Worm (Caenorhabditis elegans) whole organism, L4 larva: ENCODE data around the gene clec-264.

ENCODE experiments used
- T20F7.1 ChIP-seq: fragments of 200-800 bp; sonication (Bioruptor generic); optimal IDR thresholded peaks from 2 replicates; lab custom pipeline; 2018; ENCODE audit warnings: mild to moderate bottlenecking, missing genetic modification characterization, missing compliant biosample characterization
- aha-1 ChIP-seq: fragments of 150-350 bp; peaks from one replicate; lab custom pipeline; 2014; ENCODE audit warnings: missing biosample characterization, missing genetic modification characterization
- arid-1 ChIP-seq: fragments of 200-800 bp; sonication (Bioruptor generic); conservative IDR thresholded peaks from 2 replicates; pipeline ENCODE4 v1.3.6; 2022; ENCODE audit warnings: missing genetic modification reagents, missing genetic modification characterization, missing compliant biosample characterization
- ceh-28 ChIP-seq: fragments of 150-350 bp; optimal IDR thresholded peaks from 2 replicates; lab custom pipeline; 2014; ENCODE audit warnings: missing biosample characterization, missing genetic modification reagents, missing genetic modification characterization
- ceh-32 ChIP-seq: sonication (generic microtip); optimal IDR thresholded peaks from 2 replicates; lab custom pipeline; 2016; ENCODE audit warnings: mild to moderate bottlenecking, missing genetic modification characterization, missing compliant biosample characterization; ENCODE audit not compliant: poor library complexity
- ceh-44 ChIP-seq: fragments of 200-800 bp; sonication (Bioruptor generic); IDR thresholded peaks from 2 replicates; pipeline ENCODE4 v1.3.6; 2022; ENCODE audit warnings: missing genetic modification reagents, missing genetic modification characterization, missing compliant biosample characterization
- ces-1 ChIP-seq: fragments of 150-350 bp; sonication (generic microtip); optimal IDR thresholded peaks from 4 replicates; lab custom pipeline; 2014; ENCODE audit warnings: missing biosample characterization, missing genetic modification reagents, missing genetic modification characterization
- ctbp-1 ChIP-seq: fragments of 200-800 bp; sonication (Bioruptor generic); IDR thresholded peaks from 2 replicates; pipeline ENCODE4 v1.3.6; 2022; ENCODE audit warnings: missing genetic modification reagents, missing genetic modification characterization, missing compliant biosample characterization
- daf-12 ChIP-seq: fragments of 150-350 bp; optimal IDR thresholded peaks from 2 replicates; lab custom pipeline; 2014; ENCODE audit warnings: missing biosample characterization, missing genetic modification reagents, missing genetic modification characterization
- daf-16 ChIP-seq, 3 experiments: sonication (generic microtip); optimal IDR thresholded peaks; 2 replicates each; lab custom pipeline; 2016 to 2017; ENCODE audit warnings: missing genetic modification characterization in 3 of 3, missing genetic modification reagents in 3 of 3, mild to moderate bottlenecking in 2 of 3, missing compliant biosample characterization in 2 of 3, missing biosample characterization in 1 of 3, moderate library complexity in 1 of 3
- dmd-9 ChIP-seq: fragments of 200-800 bp; sonication (Bioruptor generic); IDR thresholded peaks from 2 replicates; pipeline ENCODE4 v1.3.6; 2022; ENCODE audit warnings: missing genetic modification reagents, missing genetic modification characterization, missing compliant biosample characterization
- dpl-1 ChIP-seq: fragments of 150-350 bp; optimal IDR thresholded peaks from 2 replicates; lab custom pipeline; 2014; ENCODE audit warnings: missing biosample characterization, missing genetic modification reagents, missing genetic modification characterization
- duxl-1 ChIP-seq: sonication (generic microtip); optimal IDR thresholded peaks from 2 replicates; lab custom pipeline; 2016; ENCODE audit warnings: mild to moderate bottlenecking, missing genetic modification characterization, moderate library complexity, missing compliant biosample characterization; ENCODE audit not compliant: poor library complexity
- egl-43 ChIP-seq: fragments of 200-800 bp; sonication (Bioruptor generic); IDR thresholded peaks from 2 replicates; pipeline ENCODE4 v1.3.6; 2022; ENCODE audit warnings: missing genetic modification reagents, missing genetic modification characterization, missing compliant biosample characterization
- fkh-10 ChIP-seq: fragments of 150-350 bp; optimal IDR thresholded peaks from 2 replicates; lab custom pipeline; 2014; ENCODE audit warnings: missing biosample characterization, missing genetic modification reagents, missing genetic modification characterization
- fos-1 ChIP-seq: fragments of 150-350 bp; optimal IDR thresholded peaks from 2 replicates; lab custom pipeline; 2014; ENCODE audit warnings: missing biosample characterization, missing genetic modification characterization
- hif-1 ChIP-seq, 2 experiments: sonication (generic microtip); optimal IDR thresholded peaks; 2 replicates each; lab custom pipeline; 2016 to 2017; ENCODE audit warnings: missing compliant biosample characterization in 2 of 2, missing genetic modification characterization in 2 of 2, missing genetic modification reagents in 2 of 2, missing genotype in 2 of 2, mild to moderate bottlenecking in 1 of 2
- hlh-30 ChIP-seq: sonication (generic microtip); optimal IDR thresholded peaks from 2 replicates; lab custom pipeline; 2017; ENCODE audit warnings: antibody characterized with exemption, mild to moderate bottlenecking, missing genetic modification characterization, missing compliant biosample characterization; ENCODE audit not compliant: insufficient read depth
- hmg-1.1 ChIP-seq: fragments of 200-800 bp; sonication (Bioruptor generic); IDR thresholded peaks from 2 replicates; pipeline ENCODE4 v1.3.6; 2022; ENCODE audit warnings: missing genetic modification reagents, missing genetic modification characterization, missing compliant biosample characterization
- jun-1 ChIP-seq: fragments of 150-350 bp; optimal IDR thresholded peaks from 2 replicates; lab custom pipeline; 2014; ENCODE audit warnings: missing biosample characterization, missing genetic modification reagents, missing genetic modification characterization
- lim-7 ChIP-seq: fragments of 200-800 bp; sonication (Bioruptor generic); IDR thresholded peaks from 2 replicates; pipeline ENCODE4 v1.3.6; 2022; ENCODE audit warnings: missing genetic modification characterization, missing compliant biosample characterization
- lin-15B ChIP-seq: fragments of 150-350 bp; sonication (generic microtip); optimal IDR thresholded peaks from 3 replicates; lab custom pipeline; 2014; ENCODE audit warnings: missing biosample characterization, missing genetic modification characterization
- lin-29 ChIP-seq: fragments of 200-800 bp; sonication (Bioruptor generic); IDR thresholded peaks from 2 replicates; pipeline ENCODE4 v1.3.6; 2022; ENCODE audit warnings: missing genetic modification reagents, missing genetic modification characterization, missing compliant biosample characterization
- lir-3 ChIP-seq: sonication (generic microtip); optimal IDR thresholded peaks from 2 replicates; lab custom pipeline; 2016; ENCODE audit warnings: mild to moderate bottlenecking, missing genetic modification characterization, missing compliant biosample characterization
- madf-9 ChIP-seq: fragments of 200-800 bp; sonication (Bioruptor generic); conservative IDR thresholded peaks from 2 replicates; pipeline ENCODE4 v1.3.6; 2022; ENCODE audit warnings: missing genetic modification reagents, missing genetic modification characterization, missing compliant biosample characterization
- nhr-11 ChIP-seq: fragments of 150-350 bp; optimal IDR thresholded peaks from 2 replicates; lab custom pipeline; 2014; ENCODE audit warnings: missing biosample characterization, missing genetic modification characterization
- nhr-237 ChIP-seq: sonication (generic microtip); optimal IDR thresholded peaks from 2 replicates; lab custom pipeline; 2017; ENCODE audit warnings: missing biosample characterization, missing genetic modification characterization
- nhr-28 ChIP-seq: fragments of 150-350 bp; optimal IDR thresholded peaks from 2 replicates; lab custom pipeline; 2014; ENCODE audit warnings: missing biosample characterization, missing genetic modification characterization
- nhr-42 ChIP-seq: fragments of 200-800 bp; sonication (Bioruptor generic); IDR thresholded peaks from 2 replicates; pipeline ENCODE4 v1.3.6; 2022; ENCODE audit warnings: missing genetic modification characterization, missing compliant biosample characterization
- nhr-48 ChIP-seq: sonication (generic microtip); optimal IDR thresholded peaks from 2 replicates; lab custom pipeline; 2016; ENCODE audit warnings: mild to moderate bottlenecking, missing genetic modification characterization, missing compliant biosample characterization
- php-3 ChIP-seq: fragments of 200-800 bp; sonication (Bioruptor generic); IDR thresholded peaks from 2 replicates; pipeline ENCODE4 v1.3.6; 2022; ENCODE audit warnings: missing genetic modification reagents, missing genetic modification characterization, missing compliant biosample characterization
- rbr-2 ChIP-seq: sonication (generic microtip); optimal IDR thresholded peaks from 2 replicates; lab custom pipeline; 2016; ENCODE audit warnings: missing genotype, missing genetic modification characterization, missing compliant biosample characterization
- saeg-2 ChIP-seq: fragments of 200-800 bp; sonication (Bioruptor generic); IDR thresholded peaks from 2 replicates; pipeline ENCODE4 v1.3.6; 2022; ENCODE audit warnings: missing genetic modification reagents, missing genetic modification characterization, missing compliant biosample characterization
- set-16 ChIP-seq: fragments of 200-800 bp; sonication (Bioruptor generic); IDR thresholded peaks from 2 replicates; pipeline ENCODE4 v1.3.6; 2022; ENCODE audit warnings: missing genetic modification reagents, missing genetic modification characterization, missing compliant biosample characterization
- snpc-4 ChIP-seq: fragments of 150-350 bp; optimal IDR thresholded peaks from 2 replicates; lab custom pipeline; 2014; ENCODE audit warnings: missing biosample characterization, missing genetic modification characterization
- tag-97 ChIP-seq: fragments of 200-800 bp; sonication (Bioruptor generic); IDR thresholded peaks from 2 replicates; pipeline ENCODE4 v1.3.6; 2022; ENCODE audit warnings: missing genetic modification characterization, missing compliant biosample characterization
- tra-1 ChIP-seq: fragments of 200-800 bp; sonication (Bioruptor generic); IDR thresholded peaks from 2 replicates; pipeline ENCODE4 v1.3.6; 2022; ENCODE audit warnings: missing genetic modification reagents, missing genetic modification characterization, missing compliant biosample characterization
- unc-39 ChIP-seq: sonication (generic microtip); optimal IDR thresholded peaks from 2 replicates; lab custom pipeline; 2017; ENCODE audit warnings: missing biosample characterization, missing genetic modification characterization
- unc-62 ChIP-seq, 3 experiments: fragments of 150-350 bp in 1 of 3; sonication (generic microtip); optimal IDR thresholded peaks in 2 of 3; peaks in 1 of 3; 1 replicate in 1 of 3; 2 replicates in 2 of 3; lab custom pipeline; 2014 to 2017; ENCODE audit warnings: missing biosample characterization in 3 of 3, missing genetic modification characterization in 3 of 3, missing genetic modification reagents in 3 of 3, missing genotype in 1 of 3
- vab-7 ChIP-seq: fragments of 200-800 bp; sonication (Bioruptor generic); IDR thresholded peaks from 2 replicates; pipeline ENCODE4 v1.3.6; 2022; ENCODE audit warnings: missing genetic modification reagents, missing genetic modification characterization, missing compliant biosample characterization
- zag-1 ChIP-seq: fragments of 150-350 bp; optimal IDR thresholded peaks from 2 replicates; lab custom pipeline; 2014; ENCODE audit warnings: missing biosample characterization, missing genetic modification characterization
- zip-2 ChIP-seq: fragments of 150-350 bp; optimal IDR thresholded peaks from 2 replicates; lab custom pipeline; 2014; ENCODE audit warnings: missing biosample characterization, missing genetic modification characterization

Gene clec-264

DNA sequence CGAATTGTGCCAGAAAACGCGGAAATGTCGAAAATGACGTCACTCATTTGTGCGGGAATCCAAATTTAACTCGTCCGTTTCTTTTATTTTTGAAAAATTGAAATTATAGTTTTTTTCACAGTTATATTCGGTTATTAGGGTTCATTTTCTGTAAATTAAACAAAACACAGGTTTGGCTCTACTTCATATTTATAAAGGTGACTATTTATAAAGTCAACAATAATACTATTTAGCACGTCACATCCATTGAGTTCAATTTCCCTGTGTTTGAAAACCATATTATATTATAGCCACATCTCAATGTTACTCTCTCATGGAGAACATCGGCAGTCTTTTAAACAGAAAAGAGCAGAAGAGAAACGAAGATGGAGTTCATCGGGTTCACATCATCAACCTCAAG, 12.2 kb upstream of the clec-264 start, which contains the start of gene twk-35:
TSS of gene twk-35 (plus strand) at position 301 of the 400 bp plus-strand sequence.
- TF ChIP-seq lin-15B (tag; lab: Kevin White, UChicago) (no peak), aha-1 (tag; lab: Kevin White, UChicago) (peak; percentile 67)

DNA sequence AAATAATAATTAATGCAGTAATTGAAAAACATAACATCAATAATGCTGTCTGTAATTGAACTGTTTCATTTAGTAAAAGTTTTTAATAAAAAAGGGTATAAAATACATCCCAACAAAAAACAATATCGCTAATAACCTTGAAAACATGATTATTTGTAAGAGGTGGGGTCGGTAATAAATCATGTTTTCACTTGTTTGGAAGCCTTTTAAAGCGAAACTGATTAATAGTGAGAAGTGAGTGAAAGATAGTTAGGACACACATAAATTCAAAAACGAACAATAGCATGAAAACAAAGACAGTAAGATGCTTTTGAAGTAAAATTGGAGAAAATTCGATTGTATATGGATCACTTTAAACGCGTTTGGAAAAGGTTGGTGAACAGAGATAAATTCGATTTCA, 10.6 kb upstream of the clec-264 start, which contains the start of gene try-4:
TSS of gene try-4 (minus strand) at position 74 of the 400 bp plus-strand sequence.
- TF ChIP-seq nhr-28 (tag; lab: Kevin White, UChicago) (peak; percentile 10), arid-1 (no peak), unc-62 (GFP tag; optimal IDR thresholded peaks at IDR 0.05 in 1 of 2; lab: Kevin White, UChicago) (peak in 1 of 2 experiments; percentile 97), unc-62 (tag; optimal IDR thresholded peaks at IDR 0.05; lab: Kevin White, UChicago) (no peak), ceh-44 (GFP tag; lab: Robert Waterston, UW) (no peak), rbr-2 (no peak), vab-7 (GFP tag; lab: Robert Waterston, UW) (no peak), dmd-9 (GFP tag; lab: Robert Waterston, UW) (no peak), lin-29 (GFP tag; lab: Robert Waterston, UW) (no peak)

DNA sequence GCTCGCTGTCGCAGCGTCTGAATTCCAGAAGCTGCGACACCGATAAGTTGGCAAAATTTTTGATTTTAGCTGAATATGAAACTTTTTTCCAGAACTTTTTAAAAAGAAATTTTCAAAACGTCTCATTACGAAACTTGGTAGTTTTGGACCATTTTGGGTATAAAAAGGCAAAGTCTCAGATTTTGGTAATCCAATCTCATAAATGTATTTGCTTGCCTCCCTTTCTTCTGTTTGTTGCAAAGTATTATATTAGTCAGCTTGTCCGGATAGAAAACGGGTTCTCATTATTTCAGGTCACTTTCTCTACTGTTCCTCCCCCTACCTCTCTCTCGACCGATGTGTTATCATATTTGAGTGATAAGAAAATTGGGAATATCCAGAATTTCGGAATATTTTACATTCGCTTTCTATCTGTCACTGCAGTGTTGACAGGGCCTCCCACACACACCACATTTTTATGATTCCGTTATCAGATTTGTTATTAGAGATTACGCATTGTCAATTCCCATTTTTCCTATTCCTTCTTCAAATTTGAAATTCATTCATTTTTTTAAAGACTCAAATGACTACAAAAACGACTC, 3.2 kb upstream of the clec-264 start, which contains the start of gene F31D4.5:
TSS of gene F31D4.5 (plus strand) at position 491 of the 581 bp plus-strand sequence.
- TF ChIP-seq zip-2 (tag; lab: Kevin White, UChicago) (no peak), snpc-4 (no peak), aha-1 (tag; lab: Kevin White, UChicago) (no peak), unc-62 (GFP tag; optimal IDR thresholded peaks at IDR 0.05 in 1 of 2; lab: Kevin White, UChicago) (peak in 1 of 2 experiments; percentile 81), unc-62 (tag; optimal IDR thresholded peaks at IDR 0.05; lab: Kevin White, UChicago) (no peak), madf-9 (no peak), daf-16 (GFP tag; optimal IDR thresholded peaks at IDR 0.05; lab: Kevin White, UChicago) (no peak), daf-16 (tag; optimal IDR thresholded peaks at IDR 0.05; lab: Kevin White, UChicago) (peak; percentile 56)
- TF ChIP-seq, all 104 proteins: peak for 2

DNA sequence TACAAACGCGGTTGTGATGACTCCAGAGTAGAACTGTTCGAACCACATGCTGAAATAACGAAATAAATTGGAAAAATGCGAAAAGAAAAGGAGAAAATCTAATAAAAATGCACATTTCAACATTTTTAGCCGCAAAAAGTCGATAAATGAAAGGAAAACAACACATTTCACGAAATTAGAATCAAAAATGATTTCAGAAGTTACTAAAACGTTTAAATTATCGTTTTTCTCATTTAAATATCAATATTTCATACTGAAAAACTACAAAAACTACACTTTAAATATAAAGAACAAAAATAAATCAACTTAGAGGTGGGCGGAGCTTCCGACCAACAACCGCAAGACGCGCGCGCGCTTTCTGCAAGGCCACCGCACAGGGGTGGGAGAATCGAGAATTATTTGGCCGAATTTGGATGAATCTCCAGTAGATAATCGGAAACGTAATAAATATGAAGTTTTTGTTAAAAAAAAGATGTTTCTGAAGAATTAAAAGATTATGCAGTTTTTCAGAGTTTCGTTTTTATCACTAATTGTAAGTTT, 1.4 kb upstream of the clec-264 start, which contains the start of gene ndua-1:
TSS of gene ndua-1 (minus strand) at position 51 of the 540 bp plus-strand sequence.
- TF ChIP-seq ceh-28 (tag; lab: Kevin White, UChicago) (no peak), ceh-32 (tag; lab: Kevin White, UChicago) (no peak), aha-1 (tag; lab: Kevin White, UChicago) (peak; percentile 92), zag-1 (no peak), T20F7.1 (no peak), ctbp-1 (GFP tag; lab: Robert Waterston, UW) (no peak), fkh-10 (GFP tag; lab: Kevin White, UChicago) (no peak), lir-3 (tag; lab: Kevin White, UChicago) (no peak), lim-7 (no peak), nhr-237 (tag; lab: Kevin White, UChicago) (no peak), daf-16 (GFP tag; optimal IDR thresholded peaks at IDR 0.05; lab: Kevin White, UChicago) (no peak), daf-16 (tag; optimal IDR thresholded peaks at IDR 0.05; lab: Kevin White, UChicago) (peak; percentile 15), fos-1 (tag; lab: Kevin White, UChicago) (no peak), nhr-11 (tag; lab: Kevin White, UChicago) (no peak), snpc-4 (no peak), jun-1 (tag; lab: Kevin White, UChicago) (no peak), nhr-42 (no peak), daf-12 (tag; lab: Kevin White, UChicago) (no peak), egl-43 (GFP tag; lab: Robert Waterston, UW) (no peak), lin-15B (tag; lab: Kevin White, UChicago) (no peak), zip-2 (tag; lab: Kevin White, UChicago) (no peak), dpl-1 (peak; percentile 8), hif-1 (tag; optimal IDR thresholded peaks at IDR 0.05; lab: Kevin White, UChicago) (no peak), php-3 (GFP tag; lab: Robert Waterston, UW) (no peak), saeg-2 (no peak), hmg-1.1 (0 out of 2 replicates have a peak, but pooled peaks have one; percentile 40), hlh-30 (tag; lab: Kevin White, UChicago) (no peak), unc-39 (tag; lab: Kevin White, UChicago) (no peak), set-16 (GFP tag; lab: Robert Waterston, UW) (no peak), nhr-48 (tag; lab: Kevin White, UChicago) (no peak), ces-1 (GFP tag; lab: Kevin White, UChicago) (peak; percentile 10), tra-1 (GFP tag; lab: Robert Waterston, UW) (no peak), duxl-1 (peak; percentile 45), tag-97 (no peak)
